Fruit fly (Drosophila melanogaster): ENCODE measurements around the gene ranshi.

The ranshi gene

dm6 chr3R:8747134-8747870 lies 17.8 kb upstream of the ranshi start, which contains the start of the genes CG9801 and Nasp (continued):
- peak; percentile 33 for TF ChIP-seq HLH54F (GFP tag; optimal IDR thresholded peaks at IDR 0.05)
- peak; percentile 22 for TF ChIP-seq CG7928 (GFP tag; optimal IDR thresholded peaks at IDR 0.05)
- TF ChIP-seq grn (GFP tag; optimal IDR thresholded peaks at IDR 0.05): no peak
- TF ChIP-seq Camta (GFP tag; optimal IDR thresholded peaks at IDR 0.05): no peak
- peak; percentile 21 for TF ChIP-seq dmrt99B (tag; optimal IDR thresholded peaks at IDR 0.05)
- TF ChIP-seq nmo (GFP tag; optimal IDR thresholded peaks at IDR 0.05): peak; percentile 75
- TF ChIP-seq lola (GFP tag; optimal IDR thresholded peaks at IDR 0.05): peak in 1 of 3 experiments; percentile 1
- peak; percentile 39 for TF ChIP-seq NfI (GFP tag; optimal IDR thresholded peaks at IDR 0.05)
- no peak for TF ChIP-seq fd96Cb (tag; optimal IDR thresholded peaks at IDR 0.05)
- no peak for TF ChIP-seq Nf-YA (GFP tag; IDR thresholded peaks at IDR 0.05)
- no peak for TF ChIP-seq C15 (GFP tag; IDR thresholded peaks at IDR 0.05)
- no peak for TF ChIP-seq B-H1 (GFP tag; IDR thresholded peaks at IDR 0.05)
- TF ChIP-seq YL-1 (GFP tag; optimal IDR thresholded peaks at IDR 0.05): peak; percentile 58
- TF ChIP-seq Atf3 (GFP tag; optimal IDR thresholded peaks at IDR 0.05): no peak
- TF ChIP-seq D19B (GFP tag; optimal IDR thresholded peaks at IDR 0.05): no peak
- peak; percentile 45 for TF ChIP-seq chn (GFP tag; optimal IDR thresholded peaks at IDR 0.05)
- no peak for TF ChIP-seq Nf-YB (GFP tag; optimal IDR thresholded peaks at IDR 0.05)
- peak; percentile 31 for TF ChIP-seq repo (GFP tag; optimal IDR thresholded peaks at IDR 0.05)
- no peak for TF ChIP-seq oc (tag; optimal IDR thresholded peaks at IDR 0.05)
- peak; percentile 15 for TF ChIP-seq NK7.1 (GFP tag; optimal IDR thresholded peaks at IDR 0.05)
- no peak for TF ChIP-seq CkIIα-i1 (GFP tag; IDR thresholded peaks at IDR 0.05)
- TF ChIP-seq Dp (GFP tag; optimal IDR thresholded peaks at IDR 0.05): peak; percentile 82
- TF ChIP-seq ase (GFP tag; IDR thresholded peaks at IDR 0.05): 0 out of 3 replicates have a peak, but pooled peaks have one; percentile 9
- TF ChIP-seq sim (GFP tag; IDR thresholded peaks at IDR 0.05): no peak
- peak; percentile 81 for TF ChIP-seq p53 (GFP tag; optimal IDR thresholded peaks at IDR 0.05)
- 0 out of 3 replicates have a peak, but pooled peaks have one; percentile 13 for TF ChIP-seq CG11456 (GFP tag; IDR thresholded peaks at IDR 0.05)
- peak; percentile 32 for TF ChIP-seq Deaf1 (tag; optimal IDR thresholded peaks at IDR 0.05)
- TF ChIP-seq crol (GFP tag; IDR thresholded peaks at IDR 0.05): no peak
- peak; percentile 62 for TF ChIP-seq NC2β (GFP tag; optimal IDR thresholded peaks at IDR 0.05)
- TF ChIP-seq Rfx (GFP tag; IDR thresholded peaks at IDR 0.05): peak; percentile 62
- TF ChIP-seq CG15601 (tag; optimal IDR thresholded peaks at IDR 0.05): peak; percentile 44
- TF ChIP-seq CG3281 (GFP tag; optimal IDR thresholded peaks at IDR 0.05): peak; percentile 11
- TF ChIP-seq CG2202 (tag; optimal IDR thresholded peaks at IDR 0.05): no peak
- TF ChIP-seq CG10543 (GFP tag; optimal IDR thresholded peaks at IDR 0.05): peak; percentile 26
- TF ChIP-seq CG12942 (GFP tag; optimal IDR thresholded peaks at IDR 0.05): no peak
- TF ChIP-seq CG12769 (tag; optimal IDR thresholded peaks at IDR 0.05): peak; percentile 29
- peak; percentile 35 for TF ChIP-seq CG30020 (tag; optimal IDR thresholded peaks at IDR 0.05)
- no peak for TF ChIP-seq CG18011 (GFP tag; optimal IDR thresholded peaks at IDR 0.05)
- peak; percentile 20 for TF ChIP-seq CG12155 (GFP tag; optimal IDR thresholded peaks at IDR 0.05)
- no peak for TF ChIP-seq Dip3 (GFP tag; optimal IDR thresholded peaks at IDR 0.05)
- no peak for TF ChIP-seq CG10565 (GFP tag; optimal IDR thresholded peaks at IDR 0.05)
- 0 out of 2 replicates have a peak, but pooled peaks have one; percentile 12 for TF ChIP-seq CG9215 (GFP tag; IDR thresholded peaks at IDR 0.05)
- TF ChIP-seq CG8944 (GFP tag; optimal IDR thresholded peaks at IDR 0.05): peak; percentile 10
- no peak for TF ChIP-seq CG6683 (GFP tag; optimal IDR thresholded peaks at IDR 0.05)
- TF ChIP-seq amos (GFP tag; IDR thresholded peaks at IDR 0.05; ENCODE audit: partially characterized antibody): peak; percentile 83
- peak; percentile 51 for TF ChIP-seq CG8290 (GFP tag; optimal IDR thresholded peaks at IDR 0.05)
- peak in 1 of 2 experiments; percentile 75 for TF ChIP-seq CG8290 (tag; optimal IDR thresholded peaks at IDR 0.05)
- TF ChIP-seq z (GFP tag; IDR thresholded peaks at IDR 0.05): no peak
- TF ChIP-seq cwo (GFP tag; optimal IDR thresholded peaks at IDR 0.05): no peak

Measured in whole organism, embryonic.